Fruit fly (Drosophila melanogaster) Kc167 (cell line): ENCODE results near the gene CG15876.

Experiments used
- Sin3A ChIP-seq: fragments of >200 bp; optimal IDR thresholded peaks from 2 replicates; lab custom pipeline; 2018; ENCODE audit warnings: missing external identifiers
- h ChIP-seq: fragments of >200 bp; optimal IDR thresholded peaks from 3 replicates; lab custom pipeline; 2018; ENCODE audit warnings: missing external identifiers
- insv ChIP-seq: fragments of >200 bp; optimal IDR thresholded peaks from 3 replicates; lab custom pipeline; 2018; ENCODE audit warnings: missing external identifiers
- psq ChIP-seq: fragments of >200 bp; optimal IDR thresholded peaks from 2 replicates; lab custom pipeline; 2017; ENCODE audit warnings: missing external identifiers

dm6 chr3L:4689970-4690369, 4.7 kb downstream of the CG15876 start, which contains the start of gene CG18418:
- TF ChIP-seq Sin3A (lab: Kevin White, UChicago) (no peak), psq (lab: Kevin White, UChicago) (no peak), h (no peak), insv (lab: Kevin White, UChicago) (no peak)
